Fruit fly (Drosophila melanogaster) whole organism, prepupa: Measurements from ENCODE around the gene Hsc70-3.

Experiments used
- Blimp-1 ChIP-seq: fragments of 200-800 bp; sonication (Bioruptor generic); optimal IDR thresholded peaks from 3 replicates; lab custom pipeline; 2017; ENCODE audit warnings: missing biosample characterization, missing genetic modification characterization, mild to moderate bottlenecking, moderate library complexity, missing genetic modification reagents
- CG15336 ChIP-seq: fragments of 200-800 bp; sonication (Bioruptor generic); IDR thresholded peaks from 2 replicates; pipeline ENCODE4 v1.3.6; 2022; ENCODE audit warnings: missing biosample characterization, missing genetic modification characterization
- CG16779 ChIP-seq: fragments of 200-800 bp; sonication (Bioruptor generic); optimal IDR thresholded peaks from 3 replicates; lab custom pipeline; 2017; ENCODE audit warnings: missing biosample characterization, mild to moderate bottlenecking, missing genetic modification characterization
- CG3032 ChIP-seq: fragments of 200-800 bp; optimal IDR thresholded peaks from 2 replicates; lab custom pipeline; 2019; ENCODE audit warnings: missing biosample characterization, mild to moderate bottlenecking, missing genetic modification characterization, moderate library complexity
- CG7368 ChIP-seq: fragments of 200-800 bp; sonication (Bioruptor generic); optimal IDR thresholded peaks from 3 replicates; lab custom pipeline; 2016; ENCODE audit warnings: missing biosample characterization, missing genetic modification characterization
- Smox ChIP-seq: fragments of 200-800 bp; sonication (Bioruptor generic); optimal IDR thresholded peaks from 3 replicates; lab custom pipeline; 2016; ENCODE audit warnings: missing biosample characterization, missing genetic modification characterization
- lz ChIP-seq: fragments of 200-800 bp; sonication (Bioruptor generic); optimal IDR thresholded peaks from 3 replicates; lab custom pipeline; 2016; ENCODE audit warnings: missing biosample characterization, missing genetic modification characterization

dm6 chrX:11823003-11823402 is 16.1 kb upstream of the Hsc70-3 start:
- TF ChIP-seq CG16779 (tag; lab: Kevin White, UChicago) (no peak), CG7368 (no peak), Blimp-1 (no peak), CG3032 (tag; lab: Kevin White, UChicago) (peak; percentile 17), lz (GFP tag; lab: Kevin White, UChicago) (no peak), Smox (GFP tag; lab: Kevin White, UChicago) (no peak), CG15336 (GFP tag; lab: Robert Waterston, UW) (peak; percentile 72)
